Worm (Caenorhabditis elegans) whole organism, L2 larva: ENCODE measurements around the gene R12B2.2.

ENCODE experiments used
- C34F6.9 ChIP-seq: fragments of 150-350 bp; optimal IDR thresholded peaks from 2 replicates; lab custom pipeline; 2014; ENCODE audit warnings: missing biosample characterization, missing genetic modification characterization
- F13H6.1 ChIP-seq: sonication (generic microtip); optimal IDR thresholded peaks from 2 replicates; lab custom pipeline; 2016; ENCODE audit warnings: missing genetic modification characterization, missing compliant biosample characterization
- R02D3.7 ChIP-seq: fragments of 150-350 bp; optimal IDR thresholded peaks from 2 replicates; lab custom pipeline; 2014; ENCODE audit warnings: missing biosample characterization, missing genetic modification characterization
- Y55F3AM.14 ChIP-seq: fragments of 200-800 bp; sonication (Bioruptor generic); optimal IDR thresholded peaks from 2 replicates; lab custom pipeline; 2018; ENCODE audit warnings: mild to moderate bottlenecking, missing genetic modification characterization, missing compliant biosample characterization
- ZK546.5 ChIP-seq: sonication (generic microtip); optimal IDR thresholded peaks from 2 replicates; lab custom pipeline; 2017; ENCODE audit warnings: missing biosample characterization, missing genetic modification characterization
- alr-1 ChIP-seq: fragments of 150-350 bp; optimal IDR thresholded peaks from 2 replicates; lab custom pipeline; 2014; ENCODE audit warnings: missing biosample characterization, missing genetic modification characterization
- aly-2 ChIP-seq: fragments of 150-350 bp; optimal IDR thresholded peaks from 2 replicates; lab custom pipeline; 2014; ENCODE audit warnings: missing biosample characterization, missing genetic modification characterization
- ama-1 ChIP-seq: fragments of 150-350 bp; optimal IDR thresholded peaks from 2 replicates; lab custom pipeline; 2018; ENCODE audit warnings: inconsistent platforms
- blmp-1 ChIP-seq: sonication (generic microtip); optimal IDR thresholded peaks from 2 replicates; lab custom pipeline; 2017; ENCODE audit warnings: missing genetic modification characterization, mild to moderate bottlenecking, missing compliant biosample characterization, antibody characterized with exemption, moderate library complexity; ENCODE audit not compliant: insufficient read depth
- ceh-16 ChIP-seq: fragments of 150-350 bp; optimal IDR thresholded peaks from 2 replicates; lab custom pipeline; 2014; ENCODE audit warnings: missing biosample characterization, missing genetic modification characterization
- ceh-82 ChIP-seq: fragments of 150-350 bp; optimal IDR thresholded peaks from 2 replicates; lab custom pipeline; 2014; ENCODE audit warnings: missing biosample characterization, missing genetic modification characterization
- crh-2 ChIP-seq: sonication (generic microtip); optimal IDR thresholded peaks from 2 replicates; lab custom pipeline; 2017; ENCODE audit warnings: missing biosample characterization, missing genetic modification characterization
- dmd-4 ChIP-seq: sonication (generic microtip); optimal IDR thresholded peaks from 2 replicates; lab custom pipeline; 2017; ENCODE audit warnings: missing biosample characterization, missing genetic modification characterization
- egl-27 ChIP-seq: sonication (generic microtip); optimal IDR thresholded peaks from 3 replicates; lab custom pipeline; 2017; ENCODE audit warnings: missing biosample characterization, missing genetic modification reagents, missing genetic modification characterization
- elt-1 ChIP-seq: fragments of 150-350 bp; optimal IDR thresholded peaks from 2 replicates; lab custom pipeline; 2014; ENCODE audit warnings: missing biosample characterization, missing genetic modification characterization
- elt-3 ChIP-seq: sonication (generic microtip); optimal IDR thresholded peaks from 2 replicates; lab custom pipeline; 2017; ENCODE audit warnings: missing biosample characterization, missing genetic modification characterization
- fos-1 ChIP-seq: fragments of 150-350 bp; optimal IDR thresholded peaks from 2 replicates; lab custom pipeline; 2014; ENCODE audit warnings: missing biosample characterization, missing genetic modification characterization
- gmeb-1 ChIP-seq: fragments of 150-350 bp; optimal IDR thresholded peaks from 2 replicates; lab custom pipeline; 2014; ENCODE audit warnings: missing biosample characterization, missing genetic modification characterization
- lin-11 ChIP-seq: fragments of 150-350 bp; sonication (generic microtip); optimal IDR thresholded peaks from 2 replicates; lab custom pipeline; 2014; ENCODE audit warnings: missing biosample characterization, missing genetic modification characterization, inconsistent platforms, mixed read lengths
- lin-13 ChIP-seq: fragments of 150-350 bp; optimal IDR thresholded peaks from 2 replicates; lab custom pipeline; 2014; ENCODE audit warnings: missing biosample characterization, missing genetic modification reagents, missing genetic modification characterization
- lsy-2 ChIP-seq, 2 experiments: fragments of 150-350 bp in 1 of 2; sonication (generic microtip) in 1 of 2; optimal IDR thresholded peaks; 2 replicates each; lab custom pipeline; 2014 to 2017; ENCODE audit warnings: missing biosample characterization in 2 of 2, missing genetic modification characterization in 2 of 2
- mab-5 ChIP-seq: fragments of 150-350 bp; optimal IDR thresholded peaks from 2 replicates; lab custom pipeline; 2014; ENCODE audit warnings: missing biosample characterization, missing genetic modification characterization
- mbf-1 ChIP-seq: sonication (generic microtip); optimal IDR thresholded peaks from 2 replicates; lab custom pipeline; 2017; ENCODE audit warnings: missing biosample characterization, missing genetic modification characterization
- mdl-1 ChIP-seq, 2 experiments: fragments of 150-350 bp in 1 of 2; sonication (generic microtip) in 1 of 2; optimal IDR thresholded peaks; 2 replicates each; lab custom pipeline; 2017; ENCODE audit warnings: missing biosample characterization in 2 of 2, missing genetic modification characterization in 2 of 2
- nhr-10 ChIP-seq: sonication (generic microtip); optimal IDR thresholded peaks from 2 replicates; lab custom pipeline; 2017; ENCODE audit warnings: missing biosample characterization, missing genetic modification characterization
- nhr-11 ChIP-seq: fragments of 150-350 bp; optimal IDR thresholded peaks from 2 replicates; lab custom pipeline; 2014; ENCODE audit warnings: missing biosample characterization, missing genetic modification characterization
- nhr-12 ChIP-seq: fragments of 150-350 bp; optimal IDR thresholded peaks from 2 replicates; lab custom pipeline; 2014; ENCODE audit warnings: missing biosample characterization, missing genetic modification characterization
- nhr-129 ChIP-seq: fragments of 150-350 bp; optimal IDR thresholded peaks from 2 replicates; lab custom pipeline; 2014; ENCODE audit warnings: missing biosample characterization, missing genetic modification characterization
- nhr-21 ChIP-seq: fragments of 150-350 bp; optimal IDR thresholded peaks from 2 replicates; lab custom pipeline; 2014; ENCODE audit warnings: missing biosample characterization, missing genetic modification characterization
- nhr-23 ChIP-seq: fragments of 150-350 bp; optimal IDR thresholded peaks from 2 replicates; lab custom pipeline; 2014; ENCODE audit warnings: missing biosample characterization, missing genetic modification reagents, missing genetic modification characterization
- nhr-25 ChIP-seq: fragments of 150-350 bp; sonication (generic microtip); optimal IDR thresholded peaks from 3 replicates; lab custom pipeline; 2014; ENCODE audit warnings: missing biosample characterization, missing genetic modification characterization
- nhr-6 ChIP-seq: fragments of 150-350 bp; optimal IDR thresholded peaks from 2 replicates; lab custom pipeline; 2014; ENCODE audit warnings: missing biosample characterization, missing genetic modification characterization
- nhr-77 ChIP-seq: fragments of 150-350 bp; optimal IDR thresholded peaks from 2 replicates; lab custom pipeline; 2014; ENCODE audit warnings: missing biosample characterization, missing genetic modification characterization
- sem-4 ChIP-seq: fragments of 150-350 bp; optimal IDR thresholded peaks from 2 replicates; lab custom pipeline; 2014; ENCODE audit warnings: missing biosample characterization, missing genetic modification reagents, missing genetic modification characterization
- skn-1 ChIP-seq: sonication (generic microtip); optimal IDR thresholded peaks from 2 replicates; lab custom pipeline; 2017; ENCODE audit warnings: missing biosample characterization, missing genetic modification characterization
- sma-3 ChIP-seq: sonication (generic microtip); optimal IDR thresholded peaks from 2 replicates; lab custom pipeline; 2016; ENCODE audit warnings: missing genetic modification reagents, missing genetic modification characterization, missing compliant biosample characterization
- sma-9 ChIP-seq, 2 experiments: fragments of 150-350 bp in 1 of 2; sonication (generic microtip) in 1 of 2; optimal IDR thresholded peaks; 2 replicates each; lab custom pipeline; 2014 to 2016; ENCODE audit warnings: missing genetic modification characterization in 2 of 2, mild to moderate bottlenecking in 1 of 2, missing biosample characterization in 1 of 2, missing compliant biosample characterization in 1 of 2, missing genetic modification reagents in 1 of 2, moderate library complexity in 1 of 2
- snpc-4 ChIP-seq: fragments of 150-350 bp; optimal IDR thresholded peaks from 2 replicates; lab custom pipeline; 2014; ENCODE audit warnings: missing biosample characterization, missing genetic modification characterization
- unc-39 ChIP-seq: fragments of 150-350 bp; optimal IDR thresholded peaks from 2 replicates; lab custom pipeline; 2014; ENCODE audit warnings: missing biosample characterization, missing genetic modification characterization
- unc-55 ChIP-seq: fragments of 150-350 bp; sonication (generic microtip); optimal IDR thresholded peaks from 3 replicates; lab custom pipeline; 2014; ENCODE audit warnings: missing biosample characterization, missing genetic modification reagents, missing genetic modification characterization
- unc-62 ChIP-seq: fragments of 150-350 bp; optimal IDR thresholded peaks from 2 replicates; lab custom pipeline; 2014; ENCODE audit warnings: missing biosample characterization, missing genetic modification reagents, missing genetic modification characterization
- zag-1 ChIP-seq: fragments of 150-350 bp; optimal IDR thresholded peaks from 2 replicates; lab custom pipeline; 2014; ENCODE audit warnings: missing biosample characterization, missing genetic modification characterization
- ztf-11 ChIP-seq: sonication (generic microtip); optimal IDR thresholded peaks from 2 replicates; lab custom pipeline; 2017; ENCODE audit warnings: missing biosample characterization, missing genetic modification characterization
- ztf-4 ChIP-seq: fragments of 150-350 bp; optimal IDR thresholded peaks from 2 replicates; lab custom pipeline; 2014; ENCODE audit warnings: missing biosample characterization, missing genetic modification characterization

R12B2.2 gene

ce11 chrIII:5806720-5807119 is at the start of gene R12B2.2:
Gene R12B2.2 (plus strand): TSS chrIII:5807020.
- no peak for TF ChIP-seq ZK546.5 (tag; lab: Kevin White, UChicago)
- TF ChIP-seq ceh-82 (tag; lab: Kevin White, UChicago): no peak
- TF ChIP-seq lin-13 (GFP tag; lab: Kevin White, UChicago): no peak
- no peak for TF ChIP-seq ztf-4
- TF ChIP-seq ceh-16: no peak
- TF ChIP-seq unc-62 (GFP tag; lab: Kevin White, UChicago): no peak
- TF ChIP-seq mdl-1 (tag; optimal IDR thresholded peaks at IDR 0.05; lab: Kevin White, UChicago): no peak
- TF ChIP-seq sem-4 (tag; lab: Kevin White, UChicago): no peak
- TF ChIP-seq nhr-10 (tag; lab: Kevin White, UChicago): no peak
- TF ChIP-seq gmeb-1: no peak
- TF ChIP-seq mab-5: no peak
- no peak for TF ChIP-seq sma-3 (GFP tag; lab: Kevin White, UChicago)
- no peak for TF ChIP-seq elt-3 (tag; lab: Kevin White, UChicago)
- TF ChIP-seq elt-1: no peak

- TF ChIP-seq zag-1 (tag; lab: Kevin White, UChicago) (peak; percentile 5), Y55F3AM.14 (no peak), nhr-12 (no peak), elt-1 (no peak), nhr-23 (tag; lab: Kevin White, UChicago) (no peak), unc-39 (tag; lab: Kevin White, UChicago) (no peak), gmeb-1 (no peak), sma-9 (GFP tag; optimal IDR thresholded peaks at IDR 0.05; lab: Kevin White, UChicago) (peak; percentile 43), sma-9 (tag; optimal IDR thresholded peaks at IDR 0.05; lab: Kevin White, UChicago) (no peak), sem-4 (tag; lab: Kevin White, UChicago) (no peak), lsy-2 (tag; optimal IDR thresholded peaks at IDR 0.05; lab: Kevin White, UChicago) (peak in 1 of 2 experiments; percentile 33), aly-2 (tag; lab: Kevin White, UChicago) (no peak), egl-27 (tag; lab: Kevin White, UChicago) (no peak), mbf-1 (tag; lab: Kevin White, UChicago) (no peak), mdl-1 (tag; optimal IDR thresholded peaks at IDR 0.05; lab: Kevin White, UChicago) (peak in 1 of 2 experiments; percentile 30), skn-1 (tag; lab: Kevin White, UChicago) (no peak), ceh-16 (no peak), ceh-82 (tag; lab: Kevin White, UChicago) (no peak), nhr-6 (tag; lab: Kevin White, UChicago) (no peak), lin-11 (no peak), nhr-77 (tag; lab: Kevin White, UChicago) (no peak), snpc-4 (no peak), R02D3.7 (tag; lab: Kevin White, UChicago) (no peak), ZK546.5 (tag; lab: Kevin White, UChicago) (no peak), sma-3 (GFP tag; lab: Kevin White, UChicago) (no peak), C34F6.9 (tag; lab: Kevin White, UChicago) (peak; percentile 19), F13H6.1 (tag; lab: Kevin White, UChicago) (no peak), crh-2 (tag; lab: Kevin White, UChicago) (no peak), unc-55 (peak; percentile 29), alr-1 (no peak)
Observed at ce11 chrIII:5757492-5758045, 49.3 kb upstream of the R12B2.2 start.

- peak; percentile 53 for TF ChIP-seq sem-4 (tag; lab: Kevin White, UChicago)
- peak; percentile 27 for TF ChIP-seq egl-27 (tag; lab: Kevin White, UChicago)
- no peak for TF ChIP-seq snpc-4
- no peak for TF ChIP-seq nhr-12
- TF ChIP-seq alr-1: no peak
- no peak for TF ChIP-seq aly-2 (tag; lab: Kevin White, UChicago)
- peak; percentile 11 for TF ChIP-seq nhr-21
- peak in 1 of 2 experiments; percentile 81 for TF ChIP-seq lsy-2 (tag; optimal IDR thresholded peaks at IDR 0.05; lab: Kevin White, UChicago)
- TF ChIP-seq nhr-25 (tag; lab: Kevin White, UChicago): no peak
- TF ChIP-seq nhr-129 (tag; lab: Kevin White, UChicago): peak; percentile 55
- TF ChIP-seq elt-3 (tag; lab: Kevin White, UChicago): no peak
- no peak for TF ChIP-seq nhr-11 (tag; lab: Kevin White, UChicago)
- peak; percentile 35 for TF ChIP-seq F13H6.1 (tag; lab: Kevin White, UChicago)
- TF ChIP-seq lin-11: peak; percentile 41
- peak; percentile 62 for TF ChIP-seq lin-13 (GFP tag; lab: Kevin White, UChicago)
- peak; percentile 95 for TF ChIP-seq unc-55
- peak; percentile 82 for TF ChIP-seq ztf-4
- no peak for TF ChIP-seq unc-39 (tag; lab: Kevin White, UChicago)
- TF ChIP-seq blmp-1 (tag; lab: Kevin White, UChicago): no peak
- TF ChIP-seq crh-2 (tag; lab: Kevin White, UChicago): peak; percentile 78
- no peak for TF ChIP-seq sma-3 (GFP tag; lab: Kevin White, UChicago)
- no peak for TF ChIP-seq nhr-10 (tag; lab: Kevin White, UChicago)
- TF ChIP-seq mbf-1 (tag; lab: Kevin White, UChicago): no peak
- peak; percentile 44 for TF ChIP-seq ama-1 (lab: Kevin White, UChicago)
- no peak for TF ChIP-seq unc-62 (GFP tag; lab: Kevin White, UChicago)
- TF ChIP-seq nhr-77 (tag; lab: Kevin White, UChicago): no peak
- peak; percentile 44 for TF ChIP-seq Y55F3AM.14
- no peak for TF ChIP-seq ceh-82 (tag; lab: Kevin White, UChicago)
- TF ChIP-seq fos-1 (tag; lab: Kevin White, UChicago): peak; percentile 30
- no peak for TF ChIP-seq skn-1 (tag; lab: Kevin White, UChicago)
- no peak for TF ChIP-seq gmeb-1
- no peak for TF ChIP-seq ztf-11 (tag; lab: Kevin White, UChicago)
- TF ChIP-seq elt-1: no peak
- TF ChIP-seq nhr-6 (tag; lab: Kevin White, UChicago): peak; percentile 43
- TF ChIP-seq dmd-4 (tag; lab: Kevin White, UChicago): no peak
Observed at ce11 chrIII:5758519-5759099, 48.2 kb upstream of the R12B2.2 start.
